Worm (Caenorhabditis elegans) whole organism, L4 larva: Measurements from ENCODE around the gene yars-2.
"Not testable (repeated sequence)": the region's sequence is repeated elsewhere in the genome, so short reads cannot be mapped to it uniquely, and the experiment has no call there.

Source experiments
- D1046.2 ChIP-seq: fragments of 200-800 bp; sonication (Bioruptor generic); IDR thresholded peaks from 2 replicates; pipeline ENCODE4 v1.3.6; 2022; ENCODE audit warnings: missing genetic modification characterization, missing compliant biosample characterization
- F10B5.3 ChIP-seq: sonication (generic microtip); optimal IDR thresholded peaks from 2 replicates; lab custom pipeline; 2016; ENCODE audit warnings: mild to moderate bottlenecking, missing genetic modification characterization, missing compliant biosample characterization
- F26F4.8 ChIP-seq: fragments of 200-800 bp; sonication (Bioruptor generic); conservative IDR thresholded peaks from 2 replicates; pipeline ENCODE4 v1.3.6; 2022; ENCODE audit warnings: missing genetic modification characterization, missing compliant biosample characterization
- F37D6.2 ChIP-seq: sonication (generic microtip); optimal IDR thresholded peaks from 2 replicates; lab custom pipeline; 2016; ENCODE audit warnings: mild to moderate bottlenecking, missing genetic modification characterization, missing compliant biosample characterization
- F44E2.7 ChIP-seq: fragments of 200-800 bp; sonication (Bioruptor generic); IDR thresholded peaks from 2 replicates; pipeline ENCODE4 v2.1.2; 2022; ENCODE audit warnings: missing genetic modification characterization, missing compliant biosample characterization
- T20F7.1 ChIP-seq: fragments of 200-800 bp; sonication (Bioruptor generic); optimal IDR thresholded peaks from 2 replicates; lab custom pipeline; 2018; ENCODE audit warnings: mild to moderate bottlenecking, missing genetic modification characterization, missing compliant biosample characterization
- T26A8.4 ChIP-seq: fragments of 200-800 bp; sonication (Bioruptor generic); IDR thresholded peaks from 2 replicates; pipeline ENCODE4 v1.3.6; 2022; ENCODE audit warnings: missing genetic modification characterization, missing compliant biosample characterization
- Y105C5A.15 ChIP-seq: fragments of 200-800 bp; sonication (Bioruptor generic); IDR thresholded peaks from 2 replicates; pipeline ENCODE4 v1.3.6; 2022; ENCODE audit warnings: missing genetic modification characterization, missing compliant biosample characterization
- Y48G9A.11 ChIP-seq: fragments of 200-800 bp; sonication (Bioruptor generic); IDR thresholded peaks from 2 replicates; pipeline ENCODE4 v1.3.6; 2022; ENCODE audit warnings: missing genetic modification reagents, missing genetic modification characterization, missing compliant biosample characterization
- ZK546.5 ChIP-seq, 2 experiments: sonication (generic microtip); optimal IDR thresholded peaks; 2 replicates each; lab custom pipeline; 2017; ENCODE audit warnings: missing biosample characterization in 2 of 2, missing genetic modification characterization in 2 of 2
- arid-1 ChIP-seq: fragments of 200-800 bp; sonication (Bioruptor generic); conservative IDR thresholded peaks from 2 replicates; pipeline ENCODE4 v1.3.6; 2022; ENCODE audit warnings: missing genetic modification reagents, missing genetic modification characterization, missing compliant biosample characterization
- ceh-44 ChIP-seq: fragments of 200-800 bp; sonication (Bioruptor generic); IDR thresholded peaks from 2 replicates; pipeline ENCODE4 v1.3.6; 2022; ENCODE audit warnings: missing genetic modification reagents, missing genetic modification characterization, missing compliant biosample characterization
- ceh-82 ChIP-seq: sonication (generic microtip); optimal IDR thresholded peaks from 2 replicates; lab custom pipeline; 2017; ENCODE audit warnings: missing biosample characterization, missing genetic modification characterization
- ctbp-1 ChIP-seq: fragments of 200-800 bp; sonication (Bioruptor generic); IDR thresholded peaks from 2 replicates; pipeline ENCODE4 v1.3.6; 2022; ENCODE audit warnings: missing genetic modification reagents, missing genetic modification characterization, missing compliant biosample characterization
- daf-8 ChIP-seq: fragments of 200-800 bp; sonication (Bioruptor generic); IDR thresholded peaks from 2 replicates; pipeline ENCODE4 v1.3.6; 2022; ENCODE audit warnings: missing genetic modification characterization, missing compliant biosample characterization
- dmd-6 ChIP-seq: fragments of 200-800 bp; sonication (Bioruptor generic); IDR thresholded peaks from 2 replicates; pipeline ENCODE4 v1.3.6; 2022; ENCODE audit warnings: missing genetic modification reagents, missing genetic modification characterization, missing compliant biosample characterization
- dmd-8 ChIP-seq: fragments of 200-800 bp; sonication (Bioruptor generic); IDR thresholded peaks from 2 replicates; pipeline ENCODE4 v1.3.6; 2022; ENCODE audit warnings: missing genetic modification characterization, missing compliant biosample characterization
- dmd-9 ChIP-seq: fragments of 200-800 bp; sonication (Bioruptor generic); IDR thresholded peaks from 2 replicates; pipeline ENCODE4 v1.3.6; 2022; ENCODE audit warnings: missing genetic modification reagents, missing genetic modification characterization, missing compliant biosample characterization
- dpl-1 ChIP-seq: fragments of 150-350 bp; optimal IDR thresholded peaks from 2 replicates; lab custom pipeline; 2014; ENCODE audit warnings: missing biosample characterization, missing genetic modification reagents, missing genetic modification characterization
- dve-1 ChIP-seq: sonication (generic microtip); optimal IDR thresholded peaks from 2 replicates; lab custom pipeline; 2017; ENCODE audit warnings: antibody characterized with exemption, mild to moderate bottlenecking, missing genetic modification characterization, missing compliant biosample characterization; ENCODE audit not compliant: insufficient read depth
- egl-43 ChIP-seq: fragments of 200-800 bp; sonication (Bioruptor generic); IDR thresholded peaks from 2 replicates; pipeline ENCODE4 v1.3.6; 2022; ENCODE audit warnings: missing genetic modification reagents, missing genetic modification characterization, missing compliant biosample characterization
- hif-1 ChIP-seq, 2 experiments: sonication (generic microtip); optimal IDR thresholded peaks; 2 replicates each; lab custom pipeline; 2016 to 2017; ENCODE audit warnings: missing compliant biosample characterization in 2 of 2, missing genetic modification characterization in 2 of 2, missing genetic modification reagents in 2 of 2, missing genotype in 2 of 2, mild to moderate bottlenecking in 1 of 2
- hlh-11 ChIP-seq: fragments of 200-800 bp; sonication (Bioruptor generic); optimal IDR thresholded peaks from 2 replicates; lab custom pipeline; 2018; ENCODE audit warnings: mild to moderate bottlenecking, missing genetic modification characterization, missing compliant biosample characterization
- lin-1 ChIP-seq: fragments of 200-800 bp; sonication (Bioruptor generic); IDR thresholded peaks from 2 replicates; pipeline ENCODE4 v1.3.6; 2022; ENCODE audit warnings: missing genetic modification reagents, missing genetic modification characterization, missing compliant biosample characterization
- lin-15B ChIP-seq: fragments of 150-350 bp; sonication (generic microtip); optimal IDR thresholded peaks from 3 replicates; lab custom pipeline; 2014; ENCODE audit warnings: missing biosample characterization, missing genetic modification characterization
- lir-3 ChIP-seq: sonication (generic microtip); optimal IDR thresholded peaks from 2 replicates; lab custom pipeline; 2016; ENCODE audit warnings: mild to moderate bottlenecking, missing genetic modification characterization, missing compliant biosample characterization
- madf-9 ChIP-seq: fragments of 200-800 bp; sonication (Bioruptor generic); conservative IDR thresholded peaks from 2 replicates; pipeline ENCODE4 v1.3.6; 2022; ENCODE audit warnings: missing genetic modification reagents, missing genetic modification characterization, missing compliant biosample characterization
- mdt-29 ChIP-seq: fragments of 200-800 bp; sonication (Bioruptor generic); IDR thresholded peaks from 2 replicates; pipeline ENCODE4 v1.3.6; 2022; ENCODE audit warnings: missing genetic modification reagents, missing genetic modification characterization, missing compliant biosample characterization
- mep-1 ChIP-seq: fragments of 150-350 bp; sonication (generic microtip); optimal IDR thresholded peaks from 3 replicates; lab custom pipeline; 2014; ENCODE audit warnings: missing biosample characterization, missing genetic modification characterization
- mes-2 ChIP-seq: sonication (generic microtip); optimal IDR thresholded peaks from 2 replicates; lab custom pipeline; 2016; ENCODE audit warnings: missing genotype, mild to moderate bottlenecking, missing genetic modification characterization, missing compliant biosample characterization; ENCODE audit not compliant: poor library complexity, severe bottlenecking
- mxl-2 ChIP-seq: fragments of 200-800 bp; sonication (Bioruptor generic); conservative IDR thresholded peaks from 2 replicates; pipeline ENCODE4 v1.3.6; 2022; ENCODE audit warnings: missing genetic modification reagents, missing genetic modification characterization, missing compliant biosample characterization
- nhr-102 ChIP-seq: sonication (generic microtip); optimal IDR thresholded peaks from 2 replicates; lab custom pipeline; 2016; ENCODE audit warnings: mild to moderate bottlenecking, missing genetic modification characterization, moderate library complexity, missing compliant biosample characterization
- nhr-11 ChIP-seq: fragments of 150-350 bp; optimal IDR thresholded peaks from 2 replicates; lab custom pipeline; 2014; ENCODE audit warnings: missing biosample characterization, missing genetic modification characterization
- nhr-41 ChIP-seq: fragments of 200-800 bp; sonication (Bioruptor generic); IDR thresholded peaks from 2 replicates; pipeline ENCODE4 v1.3.6; 2022; ENCODE audit warnings: missing genetic modification reagents, missing genetic modification characterization, missing compliant biosample characterization
- nhr-48 ChIP-seq: sonication (generic microtip); optimal IDR thresholded peaks from 2 replicates; lab custom pipeline; 2016; ENCODE audit warnings: mild to moderate bottlenecking, missing genetic modification characterization, missing compliant biosample characterization
- nhr-76 ChIP-seq: fragments of 150-350 bp; optimal IDR thresholded peaks from 2 replicates; lab custom pipeline; 2014; ENCODE audit warnings: missing biosample characterization, missing genetic modification characterization
- nhr-77 ChIP-seq: fragments of 150-350 bp; optimal IDR thresholded peaks from 2 replicates; lab custom pipeline; 2014; ENCODE audit warnings: missing biosample characterization, missing genetic modification characterization
- pha-4 ChIP-seq, 2 experiments: fragments of 150-350 bp in 1 of 2; fragments of 200-800 bp in 1 of 2; sonication (Bioruptor generic) in 1 of 2; IDR thresholded peaks in 1 of 2; optimal IDR thresholded peaks in 1 of 2; 2 replicates each; pipeline versions ENCODE4 v1.3.6 to Lab custom; 2014 to 2022; ENCODE audit warnings: missing genetic modification characterization in 2 of 2, missing genetic modification reagents in 2 of 2, missing biosample characterization in 1 of 2, missing compliant biosample characterization in 1 of 2
- pqm-1 ChIP-seq: sonication (generic microtip); optimal IDR thresholded peaks from 2 replicates; lab custom pipeline; 2017; ENCODE audit warnings: missing biosample characterization, missing genetic modification characterization
- snpc-1.2 ChIP-seq: fragments of 200-800 bp; sonication (Bioruptor generic); IDR thresholded peaks from 2 replicates; pipeline ENCODE4 v1.3.6; 2022; ENCODE audit warnings: missing genetic modification reagents, missing genetic modification characterization, missing compliant biosample characterization
- snpc-4 ChIP-seq: fragments of 150-350 bp; optimal IDR thresholded peaks from 2 replicates; lab custom pipeline; 2014; ENCODE audit warnings: missing biosample characterization, missing genetic modification characterization
- tra-1 ChIP-seq: fragments of 200-800 bp; sonication (Bioruptor generic); IDR thresholded peaks from 2 replicates; pipeline ENCODE4 v1.3.6; 2022; ENCODE audit warnings: missing genetic modification reagents, missing genetic modification characterization, missing compliant biosample characterization
- unc-130 ChIP-seq: sonication (generic microtip); optimal IDR thresholded peaks from 2 replicates; lab custom pipeline; 2016; ENCODE audit warnings: missing genetic modification reagents, missing genetic modification characterization, missing compliant biosample characterization
- vab-7 ChIP-seq: fragments of 200-800 bp; sonication (Bioruptor generic); IDR thresholded peaks from 2 replicates; pipeline ENCODE4 v1.3.6; 2022; ENCODE audit warnings: missing genetic modification reagents, missing genetic modification characterization, missing compliant biosample characterization
- zag-1 ChIP-seq: fragments of 150-350 bp; optimal IDR thresholded peaks from 2 replicates; lab custom pipeline; 2014; ENCODE audit warnings: missing biosample characterization, missing genetic modification characterization
- zfp-2 ChIP-seq: sonication (generic microtip); optimal IDR thresholded peaks from 2 replicates; lab custom pipeline; 2016; ENCODE audit warnings: mild to moderate bottlenecking, missing genetic modification characterization, missing compliant biosample characterization
- zip-11 ChIP-seq: fragments of 200-800 bp; sonication (Bioruptor generic); IDR thresholded peaks from 2 replicates; pipeline ENCODE4 v1.3.6; 2022; ENCODE audit warnings: missing genetic modification characterization, missing compliant biosample characterization
- zip-2 ChIP-seq: fragments of 150-350 bp; optimal IDR thresholded peaks from 2 replicates; lab custom pipeline; 2014; ENCODE audit warnings: missing biosample characterization, missing genetic modification characterization
- ztf-7 ChIP-seq: fragments of 150-350 bp; optimal IDR thresholded peaks from 2 replicates; lab custom pipeline; 2014; ENCODE audit warnings: missing biosample characterization, missing genetic modification characterization

Gene yars-2

DNA sequence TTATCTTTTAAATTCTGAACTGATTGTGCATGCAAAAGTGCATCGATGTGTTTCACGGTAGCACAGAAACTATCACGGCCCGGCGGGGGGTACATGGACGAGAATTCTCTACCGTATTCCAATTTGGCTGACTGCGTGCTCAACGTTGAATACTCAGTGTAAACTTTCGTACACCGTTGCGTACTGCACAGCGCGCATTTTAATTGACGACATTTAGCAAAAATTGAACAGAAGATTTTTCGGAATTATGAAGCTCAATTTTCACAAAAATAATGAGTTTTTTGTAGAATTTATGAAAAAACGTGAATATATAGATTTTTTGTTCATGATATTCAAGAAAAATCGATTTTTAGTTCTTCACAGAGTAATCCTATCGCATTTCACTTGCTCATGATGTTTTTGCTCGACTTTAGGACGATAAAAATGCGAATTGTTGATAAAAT is 13.1 kb upstream of the yars-2 start (continued):
- TF ChIP-seq nhr-77: peak; percentile 59
- peak; percentile 100 for TF ChIP-seq daf-8 (GFP tag; lab: Robert Waterston, UW)
- TF ChIP-seq mep-1 (tag; lab: Kevin White, UChicago): peak; percentile 68
- TF ChIP-seq madf-9: peak; percentile 100
- peak; percentile 99 for TF ChIP-seq mdt-29 (GFP tag; lab: Robert Waterston, UW)
- TF ChIP-seq lin-1: peak; percentile 98
- TF ChIP-seq F37D6.2 (tag; lab: Kevin White, UChicago): peak; percentile 91
- peak; percentile 82 for TF ChIP-seq zfp-2 (tag; lab: Kevin White, UChicago)
- peak; percentile 93 for TF ChIP-seq snpc-1.2 (GFP tag; lab: Robert Waterston, UW)
- TF ChIP-seq T26A8.4 (GFP tag; lab: Robert Waterston, UW): peak; percentile 100
- peak; percentile 99 for TF ChIP-seq nhr-41 (GFP tag; lab: Robert Waterston, UW)
- TF ChIP-seq dmd-6 (GFP tag; lab: Robert Waterston, UW): peak; percentile 100
- TF ChIP-seq lin-15B (tag; lab: Kevin White, UChicago): peak; percentile 13
- TF ChIP-seq dpl-1: peak; percentile 67
- peak; percentile 95 for TF ChIP-seq mxl-2
- peak; percentile 27 for TF ChIP-seq zip-2 (tag; lab: Kevin White, UChicago)
- TF ChIP-seq F44E2.7 (GFP tag; lab: Robert Waterston, UW): peak; percentile 92
- TF ChIP-seq nhr-11: peak; percentile 30
- peak; percentile 80 for TF ChIP-seq mes-2 (tag; lab: Kevin White, UChicago)
- peak; percentile 81 for TF ChIP-seq F10B5.3
- peak; percentile 62 for TF ChIP-seq dve-1
- peak; percentile 99 for TF ChIP-seq egl-43 (GFP tag; lab: Robert Waterston, UW)
- TF ChIP-seq T20F7.1: peak; percentile 91
- peak; percentile 96 for TF ChIP-seq nhr-102 (tag; lab: Kevin White, UChicago)
- peak; percentile 81 for TF ChIP-seq dmd-8 (GFP tag; lab: Robert Waterston, UW)
- peak; percentile 84 for TF ChIP-seq nhr-48 (tag; lab: Kevin White, UChicago)
- peak; percentile 99 for TF ChIP-seq pha-4 (GFP tag; IDR thresholded peaks at IDR 0.05; lab: Robert Waterston, UW)
- not testable (repeated sequence) for TF ChIP-seq pha-4 (tag; optimal IDR thresholded peaks at IDR 0.05; lab: Kevin White, UChicago)
- TF ChIP-seq ZK546.5 (tag; optimal IDR thresholded peaks at IDR 0.05; lab: Kevin White, UChicago): peak in 1 of 2 experiments; percentile 38
- TF ChIP-seq Y105C5A.15 (GFP tag; lab: Robert Waterston, UW): peak; percentile 93; the same call in 1 of the 2 replicates
- peak; percentile 7 for TF ChIP-seq pqm-1
- TF ChIP-seq ctbp-1 (GFP tag; lab: Robert Waterston, UW): peak; percentile 99
- peak; percentile 68 to 78 for TF ChIP-seq hif-1 (tag; optimal IDR thresholded peaks at IDR 0.05; lab: Kevin White, UChicago)
- TF ChIP-seq zip-11: 0 out of 2 replicates have a peak, but pooled peaks have one; percentile 72
- peak; percentile 99 for TF ChIP-seq ceh-44
- TF ChIP-seq Y48G9A.11: peak; percentile 96
- peak; percentile 98 for TF ChIP-seq arid-1 (GFP tag; lab: Robert Waterston, UW)
- peak; percentile 99 for TF ChIP-seq D1046.2 (GFP tag; lab: Robert Waterston, UW)

DNA sequence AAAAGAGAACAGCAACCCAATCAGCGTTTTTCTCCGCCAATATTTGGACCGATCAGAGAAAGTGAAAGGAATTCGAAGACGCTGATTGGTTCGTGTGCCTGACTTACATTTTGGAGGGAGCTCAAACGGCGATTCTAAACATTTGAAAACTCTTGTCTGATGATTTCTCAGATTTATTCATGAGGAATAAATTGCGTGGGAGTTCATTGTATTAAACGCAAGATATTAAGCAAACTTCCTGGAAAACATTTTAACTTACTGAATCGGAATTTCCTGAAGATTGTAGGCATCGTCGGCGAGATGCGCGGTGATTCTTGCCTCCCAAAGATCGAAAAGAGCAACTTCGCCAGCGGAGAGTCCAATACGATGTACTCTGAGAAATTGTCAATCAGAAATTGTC is 12.1 kb upstream of the yars-2 start, which contains the start of gene K08F11.1:
TSS of gene K08F11.1 (plus strand) at position 301 of the 400 bp plus-strand sequence.
- TF ChIP-seq lir-3 (tag; lab: Kevin White, UChicago): no peak
- TF ChIP-seq zag-1: no peak
- no peak for TF ChIP-seq dmd-9
- TF ChIP-seq pha-4 (GFP tag; IDR thresholded peaks at IDR 0.05; lab: Robert Waterston, UW): no peak
- TF ChIP-seq pha-4 (tag; optimal IDR thresholded peaks at IDR 0.05; lab: Kevin White, UChicago): no peak
- TF ChIP-seq snpc-4 (tag; lab: Kevin White, UChicago): no peak
- no peak for TF ChIP-seq nhr-76 (tag; lab: Kevin White, UChicago)
- TF ChIP-seq F26F4.8 (GFP tag; lab: Robert Waterston, UW): no peak
- no peak for TF ChIP-seq hlh-11 (tag; lab: Kevin White, UChicago)
- no peak for TF ChIP-seq ctbp-1 (GFP tag; lab: Robert Waterston, UW)
- no peak for TF ChIP-seq ceh-82 (tag; lab: Kevin White, UChicago)
- TF ChIP-seq arid-1 (GFP tag; lab: Robert Waterston, UW): no peak
- no peak for TF ChIP-seq dmd-6 (GFP tag; lab: Robert Waterston, UW)
- no peak for TF ChIP-seq T26A8.4 (GFP tag; lab: Robert Waterston, UW)
- no peak for TF ChIP-seq tra-1 (GFP tag; lab: Robert Waterston, UW)
- TF ChIP-seq mep-1 (tag; lab: Kevin White, UChicago): no peak
- TF ChIP-seq unc-130 (GFP tag; lab: Kevin White, UChicago): no peak
- TF ChIP-seq vab-7: no peak
- TF ChIP-seq ztf-7 (tag; lab: Kevin White, UChicago): no peak
- TF ChIP-seq F10B5.3: no peak
